Fruit fly (Drosophila melanogaster): ENCODE measurements around the gene CG6149.

CG6149 gene

DNA sequence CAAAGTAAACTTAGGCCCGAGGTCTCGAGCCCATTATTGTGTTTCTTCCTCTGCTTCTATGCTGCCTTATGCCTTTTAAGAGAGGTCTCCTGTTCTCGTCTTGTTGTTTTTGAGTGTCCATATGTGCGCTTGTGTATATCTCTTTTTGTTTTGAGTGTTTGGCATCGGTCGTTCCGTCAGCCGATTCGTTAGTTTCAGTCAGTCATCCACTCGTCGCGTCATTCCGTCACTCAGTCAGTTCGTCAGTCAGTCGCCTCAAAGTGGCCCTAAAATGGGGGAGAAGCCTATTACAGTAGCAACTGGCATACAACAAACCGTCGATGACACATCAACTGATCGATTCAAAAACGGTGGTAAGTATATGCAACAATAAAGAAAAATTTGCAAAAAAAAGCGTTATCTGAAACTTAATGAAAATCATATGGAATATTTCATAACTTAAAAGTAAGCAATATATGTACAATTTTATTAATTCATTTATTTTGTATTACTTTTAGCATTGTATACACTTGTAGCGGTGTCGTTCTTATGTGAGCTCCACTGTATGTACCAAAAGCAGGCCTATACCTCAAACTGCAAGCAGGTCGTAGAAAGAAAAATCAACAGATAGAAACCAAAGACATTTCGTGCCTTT, 17.1 kb downstream of the CG6149 start:
- peak; percentile 23 for TF ChIP-seq CG5204 (GFP tag; optimal IDR thresholded peaks at IDR 0.05)
- TF ChIP-seq CG7101 (tag; optimal IDR thresholded peaks at IDR 0.05): peak; percentile 14
- no peak for TF ChIP-seq cnc (optimal IDR thresholded peaks at IDR 0.05)
- TF ChIP-seq CG7045 (GFP tag; optimal IDR thresholded peaks at IDR 0.05): no peak
- no peak for TF ChIP-seq Crg-1 (GFP tag; optimal IDR thresholded peaks at IDR 0.05)
- peak; percentile 24 for TF ChIP-seq Hr96 (GFP tag; optimal IDR thresholded peaks at IDR 0.05)

DNA sequence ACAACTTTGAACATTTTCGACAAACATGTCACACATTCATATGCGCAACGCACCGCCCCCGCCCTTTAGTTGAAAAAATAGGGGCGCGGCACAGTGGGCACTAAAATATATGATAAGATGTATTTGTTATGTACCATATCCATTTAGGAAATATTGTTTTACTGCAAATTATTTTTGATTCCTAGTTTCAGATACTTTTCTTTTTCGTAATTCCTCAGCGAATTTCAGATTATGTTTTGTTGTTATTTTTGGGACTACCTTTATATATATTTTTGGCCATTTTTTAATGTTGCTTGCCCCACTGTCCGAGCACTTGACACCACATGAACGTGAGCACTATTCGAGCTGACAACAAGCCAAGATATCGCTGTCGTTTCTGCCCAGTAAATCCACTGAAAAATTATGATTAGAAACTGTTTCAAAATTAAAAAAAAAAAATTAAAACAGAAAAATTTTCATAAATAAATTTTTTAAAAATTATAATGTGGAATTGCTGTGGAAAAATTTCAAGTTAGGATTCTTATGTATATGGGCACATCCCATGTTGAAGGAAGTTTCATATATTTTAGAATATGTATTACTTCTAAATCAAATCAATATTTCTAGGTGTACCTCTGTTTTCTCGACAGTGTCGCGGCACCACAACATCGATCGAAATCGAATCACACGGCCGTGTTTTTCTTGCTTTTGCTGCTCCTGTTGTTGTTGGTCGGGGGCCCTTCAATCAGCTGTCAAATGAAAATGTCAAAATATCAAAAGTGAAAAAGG, 17.8 kb downstream of the CG6149 start:
- TF ChIP-seq tj (GFP tag; optimal IDR thresholded peaks at IDR 0.05) (peak; percentile 6), pad (GFP tag; optimal IDR thresholded peaks at IDR 0.05) (no peak)

DNA sequence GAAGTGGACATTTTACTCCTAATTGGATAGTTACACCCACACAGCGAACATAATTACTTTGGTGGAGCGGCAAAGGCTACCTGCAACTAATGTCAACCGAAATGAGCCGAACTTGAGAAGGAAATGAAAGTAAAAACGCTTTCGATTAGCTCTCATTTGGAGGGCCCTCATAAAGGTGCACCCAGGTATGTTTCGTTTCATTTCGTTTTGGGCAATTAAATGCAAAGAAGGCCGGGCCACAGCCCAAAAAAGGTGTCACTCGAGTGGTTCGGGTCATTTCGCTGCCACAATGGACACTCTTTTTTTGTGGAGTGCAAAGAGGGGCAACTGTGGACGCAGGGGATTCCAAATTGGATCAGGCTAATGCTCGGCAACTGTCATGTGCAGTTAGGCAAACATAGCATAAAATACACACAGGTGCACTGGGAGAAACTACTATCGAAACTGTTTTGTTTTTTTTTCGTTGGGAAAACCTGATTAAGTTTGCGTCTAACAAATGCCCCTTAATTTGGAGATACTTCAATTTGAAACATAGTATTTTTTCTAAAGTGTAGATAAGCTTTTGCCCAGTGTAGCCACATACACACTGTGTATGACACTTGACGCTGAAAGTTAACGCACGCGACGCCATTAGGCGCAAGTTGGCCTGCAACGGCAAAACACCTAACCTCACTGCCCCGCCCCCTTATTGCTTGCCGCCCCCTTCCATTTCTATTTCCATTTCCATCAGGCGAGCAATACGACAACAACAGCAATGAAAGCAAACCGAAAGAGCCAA, 18.6 kb downstream of the CG6149 start:
- TF ChIP-seq CG12768 (GFP tag; optimal IDR thresholded peaks at IDR 0.05) (no peak), CG11617 (GFP tag; optimal IDR thresholded peaks at IDR 0.05) (no peak), tj (GFP tag; optimal IDR thresholded peaks at IDR 0.05) (no peak), Mnt (GFP tag; optimal IDR thresholded peaks at IDR 0.05) (no peak), CG33017 (tag; optimal IDR thresholded peaks at IDR 0.05) (no peak), ovo (GFP tag; optimal IDR thresholded peaks at IDR 0.05) (no peak)

DNA sequence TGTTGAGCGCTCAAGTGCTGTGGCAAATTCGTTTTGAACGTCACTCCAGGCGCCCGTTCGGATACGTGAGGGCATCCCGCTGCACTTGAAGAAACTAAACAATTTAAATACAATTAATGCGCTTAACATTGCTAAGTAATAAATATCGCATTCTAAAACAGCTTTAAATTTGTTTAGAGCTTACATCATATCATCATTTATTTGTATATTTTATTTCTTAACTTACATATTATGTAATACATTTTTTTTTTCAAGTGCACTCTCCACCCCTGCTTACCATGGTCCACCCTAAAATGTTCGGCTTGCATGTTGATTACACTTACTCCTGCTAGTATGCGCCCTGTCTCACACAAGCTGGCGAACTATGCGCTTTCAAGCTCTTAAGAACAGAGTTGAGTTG, 19.9 kb downstream of the CG6149 start:
- no peak for TF ChIP-seq kay (GFP tag; ENCODE audit: borderline replicate concordance)
- TF ChIP-seq CG7045 (GFP tag; optimal IDR thresholded peaks at IDR 0.05): no peak
- no peak for TF ChIP-seq CG33017 (tag; optimal IDR thresholded peaks at IDR 0.05)
- TF ChIP-seq pad (GFP tag; optimal IDR thresholded peaks at IDR 0.05): no peak
- no peak for TF ChIP-seq cic (GFP tag; optimal IDR thresholded peaks at IDR 0.05)
- TF ChIP-seq bab1 (GFP tag; optimal IDR thresholded peaks at IDR 0.05): no peak
- no peak for TF ChIP-seq Clk (GFP tag; optimal IDR thresholded peaks at IDR 0.05)
- TF ChIP-seq Hr96 (GFP tag; optimal IDR thresholded peaks at IDR 0.05): no peak
- TF ChIP-seq toe (GFP tag; optimal IDR thresholded peaks at IDR 0.05): no peak
- no peak for TF ChIP-seq CG1620 (GFP tag; optimal IDR thresholded peaks at IDR 0.05)
- TF ChIP-seq Crg-1 (GFP tag; optimal IDR thresholded peaks at IDR 0.05): no peak
- no peak for TF ChIP-seq Mnt (GFP tag; optimal IDR thresholded peaks at IDR 0.05)
- no peak for TF ChIP-seq tj (GFP tag; optimal IDR thresholded peaks at IDR 0.05)
- no peak for TF ChIP-seq cnc (optimal IDR thresholded peaks at IDR 0.05)
- no peak for TF ChIP-seq CG5204 (GFP tag; optimal IDR thresholded peaks at IDR 0.05)
- no peak for TF ChIP-seq CG12768 (GFP tag; optimal IDR thresholded peaks at IDR 0.05)
- no peak for TF ChIP-seq CG14711 (tag; optimal IDR thresholded peaks at IDR 0.05)
- TF ChIP-seq ovo (GFP tag; optimal IDR thresholded peaks at IDR 0.05): no peak
- no peak for TF ChIP-seq CG11617 (GFP tag; optimal IDR thresholded peaks at IDR 0.05)

DNA sequence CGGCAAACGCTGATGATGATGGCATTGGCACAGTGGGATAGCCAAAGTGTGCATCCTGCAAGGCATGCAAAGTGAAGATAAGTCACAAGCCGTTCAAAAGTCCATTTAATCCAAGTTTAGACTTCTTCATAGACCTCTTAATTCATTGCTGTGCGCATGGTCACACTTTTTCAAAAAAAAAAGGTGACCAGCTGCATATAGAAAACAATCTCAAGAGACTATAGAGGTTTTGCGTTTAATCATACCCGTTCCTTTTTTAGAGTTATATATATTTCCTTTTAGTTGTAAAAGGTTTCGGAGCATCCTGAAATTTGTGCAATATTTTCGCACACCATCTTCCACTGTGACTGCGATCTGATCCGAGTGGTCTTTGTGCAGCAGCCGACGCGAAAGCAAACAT, 20.8 kb downstream of the CG6149 start:
- TF ChIP-seq CG7045 (GFP tag; optimal IDR thresholded peaks at IDR 0.05) (no peak), CG14711 (tag; optimal IDR thresholded peaks at IDR 0.05) (no peak), Crg-1 (GFP tag; optimal IDR thresholded peaks at IDR 0.05) (no peak), tj (GFP tag; optimal IDR thresholded peaks at IDR 0.05) (no peak)

DNA sequence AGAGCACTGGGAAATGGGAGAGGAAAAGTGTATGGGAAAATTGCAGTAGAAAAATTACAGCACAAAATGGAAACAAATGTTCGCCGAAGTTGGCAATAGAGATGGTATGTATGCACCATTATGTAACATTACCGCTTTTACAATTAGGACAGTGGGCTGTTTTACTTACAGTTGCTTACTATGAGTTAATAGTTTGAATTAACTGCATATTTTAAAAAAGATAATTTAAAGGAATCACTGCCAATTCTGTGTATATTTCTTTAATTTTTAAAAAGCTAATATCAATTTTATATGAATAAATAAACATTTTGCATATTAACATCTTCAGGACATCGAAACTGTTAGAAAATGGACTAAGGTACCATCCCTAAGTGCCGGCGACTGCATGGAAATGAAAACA, 21.6 kb downstream of the CG6149 start:
- no peak for TF ChIP-seq bab1 (GFP tag; optimal IDR thresholded peaks at IDR 0.05)
- TF ChIP-seq CG1620 (GFP tag; optimal IDR thresholded peaks at IDR 0.05): no peak
- TF ChIP-seq kay (GFP tag; ENCODE audit: borderline replicate concordance): no peak
- no peak for TF ChIP-seq CG12768 (GFP tag; optimal IDR thresholded peaks at IDR 0.05)
- no peak for TF ChIP-seq CG14711 (tag; optimal IDR thresholded peaks at IDR 0.05)
- TF ChIP-seq tj (GFP tag; optimal IDR thresholded peaks at IDR 0.05): no peak
- no peak for TF ChIP-seq CG7045 (GFP tag; optimal IDR thresholded peaks at IDR 0.05)
- TF ChIP-seq Crg-1 (GFP tag; optimal IDR thresholded peaks at IDR 0.05): no peak
- no peak for TF ChIP-seq toe (GFP tag; optimal IDR thresholded peaks at IDR 0.05)
- TF ChIP-seq CG11617 (GFP tag; optimal IDR thresholded peaks at IDR 0.05): no peak
- no peak for TF ChIP-seq CG33017 (tag; optimal IDR thresholded peaks at IDR 0.05)
- no peak for TF ChIP-seq CG5204 (GFP tag; optimal IDR thresholded peaks at IDR 0.05)
- no peak for TF ChIP-seq Mnt (GFP tag; optimal IDR thresholded peaks at IDR 0.05)

DNA sequence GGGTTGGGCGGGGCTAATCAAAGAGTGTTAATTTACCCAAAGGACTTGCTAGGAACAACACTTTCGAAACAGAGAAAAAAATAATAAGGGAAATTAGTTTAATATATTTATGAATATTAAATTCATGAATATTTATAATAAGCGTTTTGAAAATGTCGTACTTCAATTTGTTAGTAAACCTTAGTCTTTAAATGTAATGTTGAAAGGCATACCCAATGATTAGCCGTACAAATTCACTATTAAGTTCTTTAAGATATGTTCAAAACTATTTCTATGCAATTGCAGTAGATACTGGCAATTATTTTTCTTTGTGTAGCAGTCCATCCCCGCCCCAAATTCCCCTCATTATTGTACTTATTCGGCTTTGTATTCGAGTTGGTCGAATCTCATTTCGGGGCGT, 24.8 kb downstream of the CG6149 start:
- TF ChIP-seq tj (GFP tag; optimal IDR thresholded peaks at IDR 0.05): no peak
- TF ChIP-seq CG7101 (tag; optimal IDR thresholded peaks at IDR 0.05): no peak
- TF ChIP-seq CG33017 (tag; optimal IDR thresholded peaks at IDR 0.05): no peak
- no peak for TF ChIP-seq Mnt (GFP tag; optimal IDR thresholded peaks at IDR 0.05)
- no peak for TF ChIP-seq cnc (optimal IDR thresholded peaks at IDR 0.05)
